Worm (Caenorhabditis elegans): ENCODE measurements around the gene ZK546.2.

DNA sequence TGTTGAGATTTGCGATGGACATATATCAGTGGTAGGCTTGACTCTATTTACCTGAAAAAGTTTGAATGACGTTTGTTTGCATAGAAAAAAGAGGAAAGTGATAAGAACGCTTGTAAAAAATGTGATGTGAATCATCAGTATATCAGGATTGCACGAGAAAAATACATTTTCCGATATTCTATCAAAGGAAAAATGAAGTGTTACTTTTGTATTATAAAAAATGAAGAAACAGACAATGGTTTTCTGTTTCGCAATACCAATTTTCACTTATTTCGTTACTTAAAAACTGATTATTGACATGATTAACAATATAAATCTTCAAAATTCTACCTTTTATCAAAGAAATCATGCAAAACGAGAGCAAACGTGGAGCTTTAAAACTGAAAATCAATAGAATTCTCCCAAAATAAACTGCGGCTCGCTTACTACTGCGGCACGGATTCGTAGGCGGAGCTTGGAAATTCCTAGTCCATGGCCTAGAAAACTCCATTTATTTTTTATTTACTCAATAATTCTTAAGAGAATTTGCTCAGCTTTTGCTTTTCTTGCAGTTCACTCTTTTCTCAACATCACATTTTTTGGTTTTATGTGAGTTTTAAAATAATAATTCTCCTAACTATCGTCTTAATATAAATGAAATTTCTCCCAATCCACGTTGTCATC lies 47.8 kb downstream of the ZK546.2 start, which contains the start of the genes eif-1 and vps-24:
- TF ChIP-seq nhr-11 (tag; optimal IDR thresholded peaks at IDR 0.05) = no peak
- no peak for TF ChIP-seq dmd-4 (tag; optimal IDR thresholded peaks at IDR 0.05; ENCODE audit: borderline replicate concordance)
- TF ChIP-seq ama-1 (optimal IDR thresholded peaks at IDR 0.05) = no peak
